Fruit fly (Drosophila melanogaster) whole organism, embryonic: ENCODE data around the gene al.

Experiments used
- ATbp ChIP-seq: fragments of 200-800 bp; sonication (Bioruptor generic); optimal IDR thresholded peaks from 2 replicates; lab custom pipeline; 2017; ENCODE audit warnings: missing biosample characterization, mild to moderate bottlenecking, missing genetic modification characterization, missing genetic modification reagents
- B-H2 ChIP-seq: fragments of 200-800 bp; sonication (Bioruptor generic); optimal IDR thresholded peaks from 2 replicates; lab custom pipeline; 2018; ENCODE audit warnings: missing biosample characterization, mild to moderate bottlenecking, missing genetic modification characterization
- BtbVII ChIP-seq: fragments of 200-800 bp; sonication (Bioruptor generic); optimal IDR thresholded peaks from 3 replicates; lab custom pipeline; 2017; ENCODE audit warnings: missing biosample characterization, mild to moderate bottlenecking, missing genetic modification characterization
- CG10267 ChIP-seq: fragments of 200-800 bp; sonication (Bioruptor generic); optimal IDR thresholded peaks from 2 replicates; lab custom pipeline; 2018; ENCODE audit warnings: missing biosample characterization, mild to moderate bottlenecking, missing genetic modification characterization, moderate library complexity
- CG10565 ChIP-seq: fragments of 200-800 bp; sonication (Bioruptor generic); optimal IDR thresholded peaks from 3 replicates; lab custom pipeline; 2016; ENCODE audit warnings: missing biosample characterization, mild to moderate bottlenecking, missing genetic modification characterization
- CG11398 ChIP-seq: fragments of 200-800 bp; sonication (Bioruptor generic); optimal IDR thresholded peaks from 2 replicates; lab custom pipeline; 2016; ENCODE audit warnings: missing biosample characterization, missing genetic modification characterization
- CG12659 ChIP-seq: fragments of 200-800 bp; sonication (Bioruptor generic); optimal IDR thresholded peaks from 3 replicates; lab custom pipeline; 2017; ENCODE audit warnings: mild to moderate bottlenecking, missing biosample characterization, missing genetic modification reagents, missing genetic modification characterization
- CG14667 ChIP-seq: fragments of 200-800 bp; sonication (Bioruptor generic); IDR thresholded peaks from 2 replicates; pipeline ENCODE4 v1.3.6; 2022; ENCODE audit warnings: missing biosample characterization, missing genetic modification characterization
- CG15073 ChIP-seq: fragments of 200-800 bp; sonication (Bioruptor generic); optimal IDR thresholded peaks from 2 replicates; lab custom pipeline; 2016; ENCODE audit warnings: missing biosample characterization, missing genetic modification characterization
- CG16863 ChIP-seq: fragments of 200-800 bp; sonication (Bioruptor generic); optimal IDR thresholded peaks from 3 replicates; lab custom pipeline; 2016; ENCODE audit warnings: missing biosample characterization, missing genetic modification characterization
- CG17361 ChIP-seq: fragments of 200-800 bp; sonication (Bioruptor generic); IDR thresholded peaks from 3 replicates; pipeline ENCODE4 v1.3.6; 2022; ENCODE audit warnings: missing biosample characterization, missing genetic modification characterization
- CG18764 ChIP-seq: fragments of 200-800 bp; sonication (Bioruptor generic); optimal IDR thresholded peaks from 3 replicates; lab custom pipeline; 2016; ENCODE audit warnings: missing biosample characterization, missing genetic modification characterization
- CG2129 ChIP-seq: fragments of 200-800 bp; sonication (Bioruptor generic); IDR thresholded peaks from 2 replicates; pipeline ENCODE4 v1.3.6; 2022; ENCODE audit warnings: missing biosample characterization, missing genetic modification characterization; ENCODE audit not compliant: partially characterized antibody
- CG31441 ChIP-seq: fragments of 200-800 bp; sonication (Bioruptor generic); IDR thresholded peaks from 2 replicates; pipeline ENCODE4 v1.3.6; 2022; ENCODE audit warnings: missing biosample characterization, missing genetic modification characterization
- CG32532 ChIP-seq: fragments of 200-800 bp; sonication (Bioruptor generic); IDR thresholded peaks from 2 replicates; pipeline ENCODE4 v1.3.6; 2022; ENCODE audit warnings: missing biosample characterization, missing genetic modification characterization
- CG3407 ChIP-seq: fragments of 200-800 bp; sonication (Bioruptor generic); optimal IDR thresholded peaks from 2 replicates; lab custom pipeline; 2018; ENCODE audit warnings: missing biosample characterization, mild to moderate bottlenecking, missing genetic modification characterization
- CG3726 ChIP-seq: fragments of 200-800 bp; sonication (Bioruptor generic); IDR thresholded peaks from 3 replicates; pipeline ENCODE4, ENCODE4 v1.3.6; 2022; ENCODE audit warnings: missing biosample characterization, missing genetic modification characterization
- CG4730 ChIP-seq: fragments of 200-800 bp; sonication (Bioruptor generic); IDR thresholded peaks from 2 replicates; pipeline ENCODE4 v1.3.6; 2022; ENCODE audit warnings: missing biosample characterization, missing genetic modification characterization
- CG6791 ChIP-seq: fragments of 200-800 bp; sonication (Bioruptor generic); IDR thresholded peaks from 3 replicates; pipeline ENCODE4 v1.3.6; 2022; ENCODE audit warnings: missing biosample characterization, missing genetic modification characterization; ENCODE audit not compliant: partially characterized antibody
- CG7745 ChIP-seq: fragments of 200-800 bp; sonication (Bioruptor generic); optimal IDR thresholded peaks from 2 replicates; lab custom pipeline; 2018; ENCODE audit warnings: missing biosample characterization, mild to moderate bottlenecking, missing genetic modification characterization, moderate library complexity
- CG7839 ChIP-seq: fragments of 200-800 bp; sonication (Bioruptor generic); optimal IDR thresholded peaks from 3 replicates; lab custom pipeline; 2018; ENCODE audit warnings: missing biosample characterization, mild to moderate bottlenecking, missing genetic modification characterization, moderate library complexity
- CG7928 ChIP-seq: fragments of 200-800 bp; sonication (Bioruptor generic); optimal IDR thresholded peaks from 2 replicates; lab custom pipeline; 2017; ENCODE audit warnings: missing biosample characterization, mild to moderate bottlenecking, missing genetic modification characterization
- CG7987 ChIP-seq: fragments of 200-800 bp; sonication (Bioruptor generic); optimal IDR thresholded peaks from 2 replicates; lab custom pipeline; 2018; ENCODE audit warnings: missing biosample characterization, mild to moderate bottlenecking, missing genetic modification characterization, moderate library complexity
- CG8388 ChIP-seq: fragments of 200-800 bp; sonication (Bioruptor generic); optimal IDR thresholded peaks from 2 replicates; lab custom pipeline; 2019; ENCODE audit warnings: missing biosample characterization, mild to moderate bottlenecking, missing genetic modification characterization, moderate library complexity
- CG9727 ChIP-seq: fragments of 200-800 bp; sonication (Bioruptor generic); optimal IDR thresholded peaks from 3 replicates; lab custom pipeline; 2017; ENCODE audit warnings: missing biosample characterization, mild to moderate bottlenecking, missing genetic modification characterization
- CG9817 ChIP-seq: fragments of 200-800 bp; sonication (Bioruptor generic); optimal IDR thresholded peaks from 2 replicates; lab custom pipeline; 2018; ENCODE audit warnings: missing biosample characterization, mild to moderate bottlenecking, missing genetic modification characterization, moderate library complexity
- CoRest ChIP-seq: fragments of 200-800 bp; sonication (Bioruptor generic); optimal IDR thresholded peaks from 3 replicates; lab custom pipeline; 2018; ENCODE audit warnings: missing biosample characterization, mild to moderate bottlenecking, missing genetic modification characterization, moderate library complexity
- Hr78 ChIP-seq, 2 experiments: fragments of 200-800 bp in 1 of 2; fragments of >200 bp in 1 of 2; sonication (Bioruptor generic) in 1 of 2; optimal IDR thresholded peaks; 2 replicates each; lab custom pipeline; 2017 to 2019; ENCODE audit warnings: missing biosample characterization in 2 of 2, missing genetic modification characterization in 2 of 2, mild to moderate bottlenecking in 1 of 2, moderate library complexity in 1 of 2
- Xbp1 ChIP-seq: fragments of 200-800 bp; sonication (Bioruptor generic); optimal IDR thresholded peaks from 3 replicates; lab custom pipeline; 2016; ENCODE audit warnings: missing biosample characterization, mild to moderate bottlenecking, missing genetic modification characterization
- abd-A ChIP-seq: fragments of 200-800 bp; sonication (Bioruptor generic); optimal IDR thresholded peaks from 3 replicates; lab custom pipeline; 2019; ENCODE audit warnings: missing biosample characterization, mild to moderate bottlenecking, missing genetic modification characterization, moderate library complexity
- btn ChIP-seq: fragments of 200-800 bp; sonication (Bioruptor generic); optimal IDR thresholded peaks from 2 replicates; lab custom pipeline; 2016; ENCODE audit warnings: missing biosample characterization, missing genetic modification characterization
- corto ChIP-seq: fragments of 200-800 bp; sonication (Bioruptor generic); optimal IDR thresholded peaks from 2 replicates; lab custom pipeline; 2016; ENCODE audit warnings: missing biosample characterization, mild to moderate bottlenecking, missing genetic modification characterization, moderate library complexity
- dan ChIP-seq: fragments of 200-800 bp; sonication (Bioruptor generic); IDR thresholded peaks from 2 replicates; pipeline ENCODE4 v1.3.6; 2022; ENCODE audit warnings: missing biosample characterization, missing genetic modification characterization
- eyg ChIP-seq: fragments of 200-800 bp; sonication (Bioruptor generic); optimal IDR thresholded peaks from 3 replicates; lab custom pipeline; 2016; ENCODE audit warnings: missing biosample characterization, missing genetic modification characterization
- gem ChIP-seq: fragments of 200-800 bp; sonication (Bioruptor generic); optimal IDR thresholded peaks from 2 replicates; lab custom pipeline; 2019; ENCODE audit warnings: missing biosample characterization, mild to moderate bottlenecking, missing genetic modification characterization, moderate library complexity
- gro ChIP-seq: fragments of 200-800 bp; sonication (Bioruptor generic); optimal IDR thresholded peaks from 2 replicates; lab custom pipeline; 2016; ENCODE audit warnings: missing biosample characterization, missing genetic modification characterization
- jigr1 ChIP-seq: fragments of 200-800 bp; sonication (Bioruptor generic); IDR thresholded peaks from 3 replicates; pipeline ENCODE4 v1.3.6; 2022; ENCODE audit warnings: missing biosample characterization, missing genetic modification characterization
- jing ChIP-seq: fragments of 200-800 bp; sonication (Bioruptor generic); optimal IDR thresholded peaks from 2 replicates; lab custom pipeline; 2018; ENCODE audit warnings: missing biosample characterization, mild to moderate bottlenecking, missing genetic modification characterization
- klu ChIP-seq: fragments of 200-800 bp; sonication (Bioruptor generic); IDR thresholded peaks from 2 replicates; pipeline ENCODE4 v1.3.6; 2022; ENCODE audit warnings: missing biosample characterization, missing genetic modification characterization
- lov ChIP-seq, 2 experiments: fragments of 200-800 bp in 1 of 2; fragments of >200 bp in 1 of 2; sonication (Bioruptor generic) in 1 of 2; IDR thresholded peaks in 1 of 2; optimal IDR thresholded peaks in 1 of 2; 2 replicates in 1 of 2; 3 replicates in 1 of 2; pipeline versions ENCODE4 v1.3.6 to Lab custom; 2017 to 2022; ENCODE audit warnings: missing biosample characterization in 1 of 2, missing genetic modification characterization in 1 of 2
- prd ChIP-seq, 3 experiments: fragments of >200 bp in 2 of 3; fragments of 200-800 bp in 1 of 3; sonication (Bioruptor generic) in 1 of 3; optimal IDR thresholded peaks in 2 of 3; IDR thresholded peaks in 1 of 3; 2 replicates in 2 of 3; 3 replicates in 1 of 3; pipeline versions ENCODE4 v1.3.6 to Lab custom; 2017 to 2022; ENCODE audit warnings: missing biosample characterization in 1 of 3, missing genetic modification characterization in 1 of 3
- run ChIP-seq: fragments of 200-800 bp; sonication (Bioruptor generic); optimal IDR thresholded peaks from 3 replicates; lab custom pipeline; 2018; ENCODE audit warnings: missing biosample characterization, mild to moderate bottlenecking, missing genetic modification characterization
- slp2 ChIP-seq: fragments of 200-800 bp; sonication (Bioruptor generic); optimal IDR thresholded peaks from 2 replicates; lab custom pipeline; 2016; ENCODE audit warnings: missing biosample characterization, missing genetic modification characterization
- stc ChIP-seq: fragments of 200-800 bp; sonication (Bioruptor generic); IDR thresholded peaks from 2 replicates; pipeline ENCODE4 v1.3.6; 2022; ENCODE audit warnings: missing biosample characterization, missing genetic modification characterization
- stwl ChIP-seq: fragments of 200-800 bp; sonication (Bioruptor generic); optimal IDR thresholded peaks from 3 replicates; lab custom pipeline; 2018; ENCODE audit warnings: missing biosample characterization, mild to moderate bottlenecking, missing genetic modification characterization, moderate library complexity
- tio ChIP-seq: fragments of 200-800 bp; sonication (Bioruptor generic); optimal IDR thresholded peaks from 2 replicates; lab custom pipeline; 2017; ENCODE audit warnings: missing biosample characterization, missing genetic modification characterization, inconsistent platforms
- wek ChIP-seq: fragments of 200-800 bp; sonication (Bioruptor generic); optimal IDR thresholded peaks from 3 replicates; lab custom pipeline; 2018; ENCODE audit warnings: missing biosample characterization, mild to moderate bottlenecking, missing genetic modification characterization, moderate library complexity

Gene al

DNA sequence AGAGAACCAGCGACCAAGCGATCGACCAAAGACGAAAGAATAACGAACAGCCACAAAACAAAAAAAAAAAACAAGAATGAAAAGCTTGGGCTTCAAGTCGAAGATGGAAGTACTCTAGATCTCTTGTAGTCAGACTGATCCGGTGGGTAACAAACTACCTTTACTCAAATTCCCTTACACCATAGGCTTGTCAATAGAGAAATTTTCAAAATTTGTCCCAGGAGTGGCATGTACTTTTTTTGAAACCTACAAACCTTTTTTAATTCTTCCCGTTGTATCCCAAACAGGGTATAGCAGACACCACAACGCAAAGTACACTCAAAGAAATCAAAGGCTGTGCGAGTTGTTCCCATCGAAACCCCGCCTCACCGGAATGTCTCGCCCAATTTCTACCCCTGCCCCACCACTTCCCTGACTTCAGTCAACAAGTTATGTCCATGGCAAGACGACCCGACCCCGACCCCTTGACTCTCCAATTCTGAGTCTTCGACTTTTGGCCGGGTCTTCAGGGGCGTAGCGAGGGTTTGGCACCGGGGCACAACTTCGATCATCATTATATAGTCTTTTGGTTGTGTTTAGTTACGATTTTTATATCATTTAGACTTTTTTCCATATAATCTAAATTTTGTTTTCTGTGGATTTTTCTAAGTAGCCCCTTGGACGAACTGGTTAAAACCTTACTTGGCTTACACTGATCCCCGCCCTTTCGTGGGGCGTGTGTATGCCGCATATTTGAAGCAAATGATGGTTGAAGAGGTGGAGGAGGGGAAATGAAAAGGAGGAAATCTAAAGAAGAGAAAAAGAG, 52.0 kb downstream of the al start (continued):
- TF ChIP-seq gem (tag; lab: Kevin White, UChicago) (peak; percentile 67), CG8388 (GFP tag; lab: Kevin White, UChicago) (peak; percentile 48), CG7745 (tag; lab: Kevin White, UChicago) (no peak), CG15073 (no peak), ATbp (GFP tag; lab: Kevin White, UChicago) (peak; percentile 13), CG31441 (GFP tag; lab: Robert Waterston, UW) (peak; percentile 55; the same call in 1 of the 2 replicates), btn (GFP tag; lab: Kevin White, UChicago) (no peak), CG9817 (tag; lab: Kevin White, UChicago) (no peak), CG17361 (GFP tag; lab: Robert Waterston, UW) (peak; percentile 64), jigr1 (GFP tag; lab: Robert Waterston, UW) (no peak), CG4730 (peak; percentile 35; the same call in 1 of the 2 replicates), CG16863 (GFP tag; lab: Kevin White, UChicago) (peak; percentile 57), slp2 (GFP tag; lab: Kevin White, UChicago) (peak; percentile 20), B-H2 (no peak), BtbVII (GFP tag; lab: Kevin White, UChicago) (no peak), run (tag; lab: Kevin White, UChicago) (no peak), jing (peak; percentile 1), CG2129 (GFP tag; lab: Robert Waterston, UW) (no peak), CG7839 (tag; lab: Kevin White, UChicago) (peak; percentile 55), CG12659 (GFP tag; lab: Kevin White, UChicago) (no peak), stwl (tag; lab: Kevin White, UChicago) (no peak), wek (GFP tag; lab: Kevin White, UChicago) (no peak), corto (peak; percentile 79), CG6791 (no peak), eyg (peak; percentile 39), CG18764 (GFP tag; lab: Kevin White, UChicago) (peak; percentile 16), tio (peak; percentile 12), prd (optimal IDR thresholded peaks at IDR 0.05; lab: Kevin White, UChicago) (no peak), prd (GFP tag; IDR thresholded peaks at IDR 0.05; lab: Robert Waterston, UW) (peak; percentile 64; the same call in 2 of the 3 replicates), CG7987 (GFP tag; lab: Kevin White, UChicago) (no peak), CG7928 (GFP tag; lab: Kevin White, UChicago) (no peak), gro (GFP tag; lab: Kevin White, UChicago) (peak; percentile 40), CG3407 (GFP tag; lab: Kevin White, UChicago) (peak; percentile 2), dan (GFP tag; lab: Robert Waterston, UW) (0 out of 2 replicates have a peak, but pooled peaks have one; percentile 45), abd-A (tag; lab: Kevin White, UChicago) (no peak), Hr78 (GFP tag; optimal IDR thresholded peaks at IDR 0.05; lab: Kevin White, UChicago) (peak in 1 of 2 experiments; percentile 89), CG10267 (peak; percentile 43), Xbp1 (GFP tag; lab: Kevin White, UChicago) (peak; percentile 51), CG11398 (GFP tag; lab: Kevin White, UChicago) (peak; percentile 63), klu (no peak), CoRest (tag; lab: Kevin White, UChicago) (peak; percentile 42), lov (optimal IDR thresholded peaks at IDR 0.05; lab: Kevin White, UChicago) (no peak), lov (GFP tag; IDR thresholded peaks at IDR 0.05; lab: Robert Waterston, UW) (0 out of 3 replicates have a peak, but pooled peaks have one; percentile 51), CG3726 (GFP tag; lab: Robert Waterston, UW) (no peak), CG9727 (peak; percentile 56), stc (GFP tag; lab: Robert Waterston, UW) (no peak), CG14667 (GFP tag; lab: Robert Waterston, UW) (no peak), CG10565 (GFP tag; lab: Kevin White, UChicago) (no peak), CG32532 (peak; percentile 60)
